Worm (Caenorhabditis elegans): Measurements from ENCODE around the gene pah-1.

DNA sequence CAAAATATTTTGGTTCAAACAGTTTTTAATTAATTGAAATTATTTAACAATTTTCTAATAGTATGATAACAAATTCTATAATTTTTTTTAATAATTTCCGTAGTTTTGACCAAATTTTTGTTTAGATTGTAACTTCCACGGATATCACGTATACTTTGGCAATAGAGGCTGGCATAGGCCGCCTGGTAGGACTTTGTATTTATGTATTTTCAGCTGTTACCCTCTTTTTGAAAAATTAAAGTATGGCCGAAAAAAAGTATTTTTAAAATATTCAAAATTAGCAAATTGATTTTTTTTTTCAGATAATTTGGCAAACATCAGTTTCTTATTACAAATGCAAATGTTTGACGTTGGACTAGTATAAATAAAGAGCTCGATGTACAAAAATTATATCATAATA, 322 bp downstream of the pah-1 start, which contains the start of the genes nsph-1.1 and K08F8.15:
- TF ChIP-seq dmd-4 (tag; optimal IDR thresholded peaks at IDR 0.05; ENCODE audit: borderline replicate concordance) (no peak), ama-1 (optimal IDR thresholded peaks at IDR 0.05) (no peak), rnt-1 (tag; optimal IDR thresholded peaks at IDR 0.05) (no peak), F13H6.1 (tag; optimal IDR thresholded peaks at IDR 0.05) (no peak), sox-2 (GFP tag; IDR thresholded peaks at IDR 0.05) (no peak), tbx-2 (tag; optimal IDR thresholded peaks at IDR 0.05) (no peak), nfya-1 (tag; optimal IDR thresholded peaks at IDR 0.05) (no peak), hlh-13 (GFP tag; optimal IDR thresholded peaks at IDR 0.05) (no peak), ceh-22 (tag; optimal IDR thresholded peaks at IDR 0.05) (no peak), ttx-3 (tag; optimal IDR thresholded peaks at IDR 0.05) (no peak), hlh-8 (tag; optimal IDR thresholded peaks at IDR 0.05) (no peak), fkh-6 (tag; optimal IDR thresholded peaks at IDR 0.05) (no peak)
